Worm (Caenorhabditis elegans) whole organism, early embryonic: ENCODE results near the gene Y43B11AR.3.

Source experiments
- B0310.2 ChIP-seq: sonication (generic microtip); optimal IDR thresholded peaks from 2 replicates; lab custom pipeline; 2016; ENCODE audit warnings: mild to moderate bottlenecking, missing genetic modification characterization, missing compliant biosample characterization
- F13C5.2 ChIP-seq: sonication (generic microtip); optimal IDR thresholded peaks from 2 replicates; lab custom pipeline; 2017; ENCODE audit warnings: mild to moderate bottlenecking, missing genetic modification characterization, inconsistent platforms, missing compliant biosample characterization
- ama-1 ChIP-seq: fragments of 150-350 bp; optimal IDR thresholded peaks from 2 replicates; lab custom pipeline; 2014
- ceh-13 ChIP-seq: fragments of 200-800 bp; sonication (Bioruptor generic); optimal IDR thresholded peaks from 2 replicates; lab custom pipeline; 2018; ENCODE audit warnings: mild to moderate bottlenecking, missing genetic modification characterization, missing compliant biosample characterization
- ceh-36 ChIP-seq: sonication (generic microtip); optimal IDR thresholded peaks from 2 replicates; lab custom pipeline; 2016; ENCODE audit warnings: missing genetic modification characterization, inconsistent platforms, missing compliant biosample characterization
- ets-7 ChIP-seq: sonication (generic microtip); optimal IDR thresholded peaks from 2 replicates; lab custom pipeline; 2016; ENCODE audit warnings: missing genotype, missing genetic modification characterization, missing compliant biosample characterization
- flt-1 ChIP-seq: fragments of 200-800 bp; sonication (Bioruptor generic); IDR thresholded peaks from 2 replicates; pipeline ENCODE4 v1.3.6; 2022; ENCODE audit warnings: missing genetic modification characterization, missing compliant biosample characterization
- hmbx-1 ChIP-seq: sonication (generic microtip); optimal IDR thresholded peaks from 2 replicates; lab custom pipeline; 2016; ENCODE audit warnings: mild to moderate bottlenecking, missing genetic modification characterization, missing compliant biosample characterization
- hmg-4 ChIP-seq: fragments of 200-800 bp; sonication (Bioruptor generic); optimal IDR thresholded peaks from 2 replicates; lab custom pipeline; 2018; ENCODE audit warnings: mild to moderate bottlenecking, missing genetic modification characterization, missing compliant biosample characterization
- hnd-1 ChIP-seq: sonication (generic microtip); optimal IDR thresholded peaks from 2 replicates; lab custom pipeline; 2016; ENCODE audit warnings: missing genetic modification characterization, missing compliant biosample characterization
- sea-1 ChIP-seq: fragments of 200-800 bp; sonication (Bioruptor generic); conservative IDR thresholded peaks from 2 replicates; pipeline ENCODE4 v1.3.6; 2022; ENCODE audit warnings: missing genetic modification characterization, missing compliant biosample characterization
- tbx-11 ChIP-seq: fragments of 200-800 bp; sonication (Bioruptor generic); IDR thresholded peaks from 2 replicates; pipeline ENCODE4 v1.3.6; 2022; ENCODE audit warnings: missing genetic modification characterization, missing compliant biosample characterization
- tbx-37 ChIP-seq: fragments of 200-800 bp; sonication (Bioruptor generic); conservative IDR thresholded peaks from 2 replicates; pipeline ENCODE4 v1.3.6; 2022; ENCODE audit warnings: missing genetic modification reagents, missing genetic modification characterization, missing compliant biosample characterization
- tra-4 ChIP-seq: sonication (generic microtip); optimal IDR thresholded peaks from 2 replicates; lab custom pipeline; 2017; ENCODE audit warnings: missing genetic modification characterization, missing compliant biosample characterization

DNA sequence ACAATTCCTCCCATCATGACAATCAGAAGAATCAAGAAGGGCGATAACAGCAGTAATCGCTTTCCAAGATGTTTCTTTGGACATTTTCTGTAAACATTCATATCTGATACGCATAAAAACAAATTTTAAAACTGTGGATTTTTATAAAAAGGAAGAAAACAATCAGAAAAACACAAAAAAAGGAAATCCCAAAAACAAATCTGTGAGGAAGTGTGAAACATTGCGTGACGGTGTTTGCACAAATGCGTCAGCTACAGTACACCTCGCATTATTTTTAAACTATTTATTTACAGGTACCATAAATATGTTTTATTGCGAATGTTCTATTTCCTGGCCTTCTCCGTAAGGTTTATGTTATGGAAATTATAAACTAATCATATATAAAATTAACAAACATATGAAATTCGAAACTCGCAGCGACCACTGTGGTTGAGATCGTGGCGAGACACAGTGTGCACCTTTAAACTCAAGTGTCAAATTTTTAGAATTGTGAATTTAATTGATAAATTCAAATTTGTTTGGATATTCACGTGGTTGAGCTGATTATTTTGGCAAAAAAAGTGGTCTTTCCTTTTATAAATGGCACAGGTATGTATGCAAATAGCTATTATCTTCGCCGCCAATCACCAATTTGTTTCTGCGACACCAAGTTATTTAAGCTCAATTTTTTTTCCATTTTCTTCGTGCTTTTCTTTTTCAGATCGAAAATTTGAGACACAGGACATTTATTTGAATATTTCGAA is 38.0 kb upstream of the Y43B11AR.3 start, which contains the start of the genes C34D4.10 and str-48:
- TF ChIP-seq ama-1 (lab: Kevin White, UChicago) (no peak), ceh-13 (GFP tag; lab: Kevin White, UChicago) (no peak), tbx-37 (GFP tag; lab: Robert Waterston, UW) (no peak), hmbx-1 (no peak), flt-1 (GFP tag; lab: Robert Waterston, UW) (no peak), ets-7 (no peak), F13C5.2 (tag; lab: Kevin White, UChicago) (no peak), sea-1 (GFP tag; lab: Robert Waterston, UW) (no peak), hmg-4 (GFP tag; lab: Kevin White, UChicago) (no peak), B0310.2 (tag; lab: Kevin White, UChicago) (no peak), tbx-11 (no peak), tra-4 (tag; lab: Kevin White, UChicago) (no peak), hnd-1 (tag; lab: Kevin White, UChicago) (no peak), ceh-36 (no peak)
